Worm (Caenorhabditis elegans): Measurements from ENCODE around the gene F09D12.2.

DNA sequence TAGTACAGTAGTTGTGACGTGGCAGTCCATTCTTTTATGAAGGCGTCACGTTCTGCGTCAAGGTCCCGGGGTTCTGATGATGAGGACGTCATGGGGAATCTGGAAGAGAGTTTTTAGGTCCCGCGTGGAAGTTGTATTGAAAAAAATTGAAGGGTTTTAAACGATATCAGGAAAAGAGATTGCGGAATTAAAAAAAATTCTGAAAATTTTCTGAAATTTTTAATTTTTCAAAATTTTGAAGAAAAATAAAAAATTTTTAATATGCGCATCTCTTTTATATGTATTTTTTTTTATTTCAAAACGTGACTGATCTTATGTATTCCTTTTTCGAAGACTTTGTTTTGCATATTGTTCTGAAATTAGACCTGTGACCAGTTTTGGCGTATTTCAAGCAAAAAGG is 21.5 kb downstream of the F09D12.2 start, which contains the start of gene C04C3.6:
- TF ChIP-seq unc-39 (tag; optimal IDR thresholded peaks at IDR 0.05) = no peak
- TF ChIP-seq nhr-76 (tag; optimal IDR thresholded peaks at IDR 0.05) = no peak
- TF ChIP-seq blmp-1 (tag; optimal IDR thresholded peaks at IDR 0.05) = no peak
- no peak for TF ChIP-seq mab-5 (tag; optimal IDR thresholded peaks at IDR 0.05)
- TF ChIP-seq lsy-2 (tag; optimal IDR thresholded peaks at IDR 0.05) = no peak
- TF ChIP-seq nhr-237 (tag; optimal IDR thresholded peaks at IDR 0.05) = no peak
- no peak for TF ChIP-seq pha-4 (tag; optimal IDR thresholded peaks at IDR 0.05)
- TF ChIP-seq snpc-4 (tag; optimal IDR thresholded peaks at IDR 0.05) = no peak
- TF ChIP-seq ces-1 (GFP tag; optimal IDR thresholded peaks at IDR 0.05) = no peak
- TF ChIP-seq ztf-11 (tag; optimal IDR thresholded peaks at IDR 0.05) = no peak

Measured in whole organism, mixed stage, embryonic.